Worm (Caenorhabditis elegans) whole organism, L4 larva: ENCODE results near the gene trpp-3.

Experiments used
- F10B5.3 ChIP-seq: sonication (generic microtip); optimal IDR thresholded peaks from 2 replicates; lab custom pipeline; 2016; ENCODE audit warnings: mild to moderate bottlenecking, missing genetic modification characterization, missing compliant biosample characterization
- F44E2.7 ChIP-seq: fragments of 200-800 bp; sonication (Bioruptor generic); IDR thresholded peaks from 2 replicates; pipeline ENCODE4 v2.1.2; 2022; ENCODE audit warnings: missing genetic modification characterization, missing compliant biosample characterization
- F49E8.2 ChIP-seq: sonication (generic microtip); optimal IDR thresholded peaks from 2 replicates; lab custom pipeline; 2016; ENCODE audit warnings: missing compliant biosample characterization, mild to moderate bottlenecking, missing genetic modification characterization, borderline replicate concordance
- ceh-28 ChIP-seq: fragments of 150-350 bp; optimal IDR thresholded peaks from 2 replicates; lab custom pipeline; 2014; ENCODE audit warnings: missing biosample characterization, missing genetic modification reagents, missing genetic modification characterization
- ceh-32 ChIP-seq: sonication (generic microtip); optimal IDR thresholded peaks from 2 replicates; lab custom pipeline; 2016; ENCODE audit warnings: mild to moderate bottlenecking, missing genetic modification characterization, missing compliant biosample characterization; ENCODE audit not compliant: poor library complexity
- ceh-44 ChIP-seq: fragments of 200-800 bp; sonication (Bioruptor generic); IDR thresholded peaks from 2 replicates; pipeline ENCODE4 v1.3.6; 2022; ENCODE audit warnings: missing genetic modification reagents, missing genetic modification characterization, missing compliant biosample characterization
- ceh-82 ChIP-seq: sonication (generic microtip); optimal IDR thresholded peaks from 2 replicates; lab custom pipeline; 2017; ENCODE audit warnings: missing biosample characterization, missing genetic modification characterization
- daf-16 ChIP-seq, 3 experiments: sonication (generic microtip); optimal IDR thresholded peaks; 2 replicates each; lab custom pipeline; 2016 to 2017; ENCODE audit warnings: missing genetic modification characterization in 3 of 3, missing genetic modification reagents in 3 of 3, mild to moderate bottlenecking in 2 of 3, missing compliant biosample characterization in 2 of 3, missing biosample characterization in 1 of 3, moderate library complexity in 1 of 3
- daf-19 ChIP-seq: fragments of 200-800 bp; sonication (Bioruptor generic); conservative IDR thresholded peaks from 2 replicates; pipeline ENCODE4 v1.3.6; 2022; ENCODE audit warnings: missing genetic modification characterization, missing compliant biosample characterization
- dpl-1 ChIP-seq: fragments of 150-350 bp; optimal IDR thresholded peaks from 2 replicates; lab custom pipeline; 2014; ENCODE audit warnings: missing biosample characterization, missing genetic modification reagents, missing genetic modification characterization
- dve-1 ChIP-seq: sonication (generic microtip); optimal IDR thresholded peaks from 2 replicates; lab custom pipeline; 2017; ENCODE audit warnings: antibody characterized with exemption, mild to moderate bottlenecking, missing genetic modification characterization, missing compliant biosample characterization; ENCODE audit not compliant: insufficient read depth
- hif-1 ChIP-seq, 2 experiments: sonication (generic microtip); optimal IDR thresholded peaks; 2 replicates each; lab custom pipeline; 2016 to 2017; ENCODE audit warnings: missing compliant biosample characterization in 2 of 2, missing genetic modification characterization in 2 of 2, missing genetic modification reagents in 2 of 2, missing genotype in 2 of 2, mild to moderate bottlenecking in 1 of 2
- hlh-30 ChIP-seq: sonication (generic microtip); optimal IDR thresholded peaks from 2 replicates; lab custom pipeline; 2017; ENCODE audit warnings: antibody characterized with exemption, mild to moderate bottlenecking, missing genetic modification characterization, missing compliant biosample characterization; ENCODE audit not compliant: insufficient read depth
- hmg-1.1 ChIP-seq: fragments of 200-800 bp; sonication (Bioruptor generic); IDR thresholded peaks from 2 replicates; pipeline ENCODE4 v1.3.6; 2022; ENCODE audit warnings: missing genetic modification reagents, missing genetic modification characterization, missing compliant biosample characterization
- lin-1 ChIP-seq: fragments of 200-800 bp; sonication (Bioruptor generic); IDR thresholded peaks from 2 replicates; pipeline ENCODE4 v1.3.6; 2022; ENCODE audit warnings: missing genetic modification reagents, missing genetic modification characterization, missing compliant biosample characterization
- lin-38 ChIP-seq: fragments of 200-800 bp; sonication (Bioruptor generic); IDR thresholded peaks from 2 replicates; pipeline ENCODE4 v1.3.6; 2022; ENCODE audit warnings: missing genetic modification reagents, missing genetic modification characterization, missing compliant biosample characterization
- lsy-2 ChIP-seq, 2 experiments: fragments of 150-350 bp in 1 of 2; sonication (generic microtip) in 1 of 2; optimal IDR thresholded peaks; 2 replicates each; lab custom pipeline; 2014 to 2017; ENCODE audit warnings: missing biosample characterization in 2 of 2, missing genetic modification characterization in 2 of 2
- madf-5 ChIP-seq, 2 experiments: fragments of 200-800 bp; sonication (Bioruptor generic); IDR thresholded peaks; 2 replicates each; pipeline ENCODE4 v1.3.6; 2022; ENCODE audit warnings: missing compliant biosample characterization in 2 of 2, missing genetic modification characterization in 2 of 2
- madf-9 ChIP-seq: fragments of 200-800 bp; sonication (Bioruptor generic); conservative IDR thresholded peaks from 2 replicates; pipeline ENCODE4 v1.3.6; 2022; ENCODE audit warnings: missing genetic modification reagents, missing genetic modification characterization, missing compliant biosample characterization
- mep-1 ChIP-seq: fragments of 150-350 bp; sonication (generic microtip); optimal IDR thresholded peaks from 3 replicates; lab custom pipeline; 2014; ENCODE audit warnings: missing biosample characterization, missing genetic modification characterization
- mes-2 ChIP-seq: sonication (generic microtip); optimal IDR thresholded peaks from 2 replicates; lab custom pipeline; 2016; ENCODE audit warnings: missing genotype, mild to moderate bottlenecking, missing genetic modification characterization, missing compliant biosample characterization; ENCODE audit not compliant: poor library complexity, severe bottlenecking
- nhr-10 ChIP-seq: fragments of 150-350 bp; optimal IDR thresholded peaks from 2 replicates; lab custom pipeline; 2014; ENCODE audit warnings: missing biosample characterization, missing genetic modification characterization
- nhr-111 ChIP-seq: fragments of 200-800 bp; sonication (Bioruptor generic); optimal IDR thresholded peaks from 2 replicates; lab custom pipeline; 2018; ENCODE audit warnings: mild to moderate bottlenecking, missing genetic modification characterization, missing compliant biosample characterization
- nhr-237 ChIP-seq: sonication (generic microtip); optimal IDR thresholded peaks from 2 replicates; lab custom pipeline; 2017; ENCODE audit warnings: missing biosample characterization, missing genetic modification characterization
- nhr-25 ChIP-seq: sonication (generic microtip); optimal IDR thresholded peaks from 2 replicates; lab custom pipeline; 2017; ENCODE audit warnings: missing genetic modification characterization, mild to moderate bottlenecking, missing compliant biosample characterization, antibody characterized with exemption, moderate library complexity, borderline replicate concordance; ENCODE audit not compliant: insufficient read depth
- nhr-28 ChIP-seq: fragments of 150-350 bp; optimal IDR thresholded peaks from 2 replicates; lab custom pipeline; 2014; ENCODE audit warnings: missing biosample characterization, missing genetic modification characterization
- nhr-41 ChIP-seq: fragments of 200-800 bp; sonication (Bioruptor generic); IDR thresholded peaks from 2 replicates; pipeline ENCODE4 v1.3.6; 2022; ENCODE audit warnings: missing genetic modification reagents, missing genetic modification characterization, missing compliant biosample characterization
- pha-4 ChIP-seq, 2 experiments: fragments of 150-350 bp in 1 of 2; fragments of 200-800 bp in 1 of 2; sonication (Bioruptor generic) in 1 of 2; IDR thresholded peaks in 1 of 2; optimal IDR thresholded peaks in 1 of 2; 2 replicates each; pipeline versions ENCODE4 v1.3.6 to Lab custom; 2014 to 2022; ENCODE audit warnings: missing genetic modification characterization in 2 of 2, missing genetic modification reagents in 2 of 2, missing biosample characterization in 1 of 2, missing compliant biosample characterization in 1 of 2
- php-3 ChIP-seq: fragments of 200-800 bp; sonication (Bioruptor generic); IDR thresholded peaks from 2 replicates; pipeline ENCODE4 v1.3.6; 2022; ENCODE audit warnings: missing genetic modification reagents, missing genetic modification characterization, missing compliant biosample characterization
- saeg-2 ChIP-seq: fragments of 200-800 bp; sonication (Bioruptor generic); IDR thresholded peaks from 2 replicates; pipeline ENCODE4 v1.3.6; 2022; ENCODE audit warnings: missing genetic modification reagents, missing genetic modification characterization, missing compliant biosample characterization
- set-16 ChIP-seq: fragments of 200-800 bp; sonication (Bioruptor generic); IDR thresholded peaks from 2 replicates; pipeline ENCODE4 v1.3.6; 2022; ENCODE audit warnings: missing genetic modification reagents, missing genetic modification characterization, missing compliant biosample characterization
- spr-1 ChIP-seq: sonication (generic microtip); optimal IDR thresholded peaks from 2 replicates; lab custom pipeline; 2016; ENCODE audit warnings: mild to moderate bottlenecking, missing genetic modification characterization, missing compliant biosample characterization
- spr-3 ChIP-seq: fragments of 200-800 bp; sonication (Bioruptor generic); optimal IDR thresholded peaks from 2 replicates; lab custom pipeline; 2018; ENCODE audit warnings: mild to moderate bottlenecking, missing genetic modification characterization, missing compliant biosample characterization
- tra-1 ChIP-seq: fragments of 200-800 bp; sonication (Bioruptor generic); IDR thresholded peaks from 2 replicates; pipeline ENCODE4 v1.3.6; 2022; ENCODE audit warnings: missing genetic modification reagents, missing genetic modification characterization, missing compliant biosample characterization
- unc-39 ChIP-seq: sonication (generic microtip); optimal IDR thresholded peaks from 2 replicates; lab custom pipeline; 2017; ENCODE audit warnings: missing biosample characterization, missing genetic modification characterization
- zag-1 ChIP-seq: fragments of 150-350 bp; optimal IDR thresholded peaks from 2 replicates; lab custom pipeline; 2014; ENCODE audit warnings: missing biosample characterization, missing genetic modification characterization
- ztf-7 ChIP-seq: fragments of 150-350 bp; optimal IDR thresholded peaks from 2 replicates; lab custom pipeline; 2014; ENCODE audit warnings: missing biosample characterization, missing genetic modification characterization

The trpp-3 gene

DNA sequence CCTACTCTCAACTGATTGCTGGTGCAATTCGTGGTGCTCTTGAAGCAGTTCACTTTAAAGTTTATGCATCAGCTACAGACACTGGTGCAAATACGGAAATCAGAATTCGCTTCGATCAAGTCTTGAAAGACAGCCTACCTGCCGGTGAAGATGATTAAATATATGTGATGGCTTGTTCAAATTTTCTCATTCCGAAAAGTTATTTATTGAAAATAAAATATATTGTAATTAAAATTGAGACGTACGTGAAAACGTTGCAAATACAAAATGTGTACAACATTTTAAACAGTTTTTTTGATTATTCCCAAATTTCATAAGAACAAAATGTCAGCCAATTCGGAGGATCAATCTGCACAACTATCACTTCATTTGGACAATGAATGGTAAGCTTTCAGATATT, 1.5 kb downstream of the trpp-3 start, which contains the start of gene ZK1098.6:
TSS of gene ZK1098.6 (plus strand) at position 301 of the 400 bp plus-strand sequence.
- TF ChIP-seq dpl-1 (GFP tag; lab: Kevin White, UChicago) (no peak), ceh-44 (GFP tag; lab: Robert Waterston, UW) (no peak), spr-3 (no peak), ceh-32 (no peak), daf-16 (GFP tag; optimal IDR thresholded peaks at IDR 0.05; lab: Kevin White, UChicago) (no peak), daf-16 (tag; optimal IDR thresholded peaks at IDR 0.05; lab: Kevin White, UChicago) (no peak), nhr-41 (no peak), pha-4 (GFP tag; IDR thresholded peaks at IDR 0.05; lab: Robert Waterston, UW) (no peak), pha-4 (tag; optimal IDR thresholded peaks at IDR 0.05; lab: Kevin White, UChicago) (no peak), hmg-1.1 (GFP tag; lab: Robert Waterston, UW) (no peak), F49E8.2 (tag; lab: Kevin White, UChicago) (no peak), php-3 (GFP tag; lab: Robert Waterston, UW) (no peak), tra-1 (GFP tag; lab: Robert Waterston, UW) (no peak)

DNA sequence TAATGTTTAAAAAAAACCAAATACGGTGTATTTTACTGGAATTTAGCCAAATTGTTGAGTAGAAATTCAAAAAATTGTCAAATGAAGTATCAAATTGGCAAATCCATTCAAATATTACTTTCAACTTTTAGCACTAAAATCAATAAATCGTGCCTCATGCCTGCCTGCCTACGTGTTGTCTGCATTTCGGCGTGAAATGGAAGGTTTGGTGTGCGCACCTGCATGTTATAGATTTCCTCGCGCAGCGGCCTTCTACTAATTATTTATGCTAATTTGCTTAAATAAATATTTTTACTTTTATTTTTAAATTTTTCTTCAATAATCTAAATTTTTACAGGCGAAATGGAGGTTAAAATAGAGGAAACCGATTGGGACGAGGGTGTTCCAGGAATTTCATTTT, 3.5 kb downstream of the trpp-3 start, which contains the start of gene ZK1098.2:
TSS of gene ZK1098.2 (plus strand) at position 336 of the 400 bp plus-strand sequence.
- TF ChIP-seq ceh-82 (tag; lab: Kevin White, UChicago) (no peak), spr-1 (tag; lab: Kevin White, UChicago) (no peak), nhr-25 (no peak), nhr-237 (tag; lab: Kevin White, UChicago) (no peak), set-16 (no peak), nhr-10 (tag; lab: Kevin White, UChicago) (no peak), mes-2 (tag; lab: Kevin White, UChicago) (peak; percentile 51), F44E2.7 (GFP tag; lab: Robert Waterston, UW) (no peak), madf-5 (GFP tag; IDR thresholded peaks at IDR 0.05; lab: Robert Waterston, UW) (no peak), nhr-41 (no peak), madf-9 (GFP tag; lab: Robert Waterston, UW) (no peak), hif-1 (tag; optimal IDR thresholded peaks at IDR 0.05; lab: Kevin White, UChicago) (peak in 1 of 2 experiments; percentile 50), nhr-28 (tag; lab: Kevin White, UChicago) (no peak), daf-19 (no peak), pha-4 (GFP tag; IDR thresholded peaks at IDR 0.05; lab: Robert Waterston, UW) (no peak), pha-4 (tag; optimal IDR thresholded peaks at IDR 0.05; lab: Kevin White, UChicago) (no peak), zag-1 (tag; lab: Kevin White, UChicago) (no peak), lsy-2 (tag; optimal IDR thresholded peaks at IDR 0.05; lab: Kevin White, UChicago) (peak in 1 of 2 experiments; percentile 62), unc-39 (no peak), lin-1 (GFP tag; lab: Robert Waterston, UW) (no peak), dve-1 (tag; lab: Kevin White, UChicago) (peak; percentile 18), dpl-1 (GFP tag; lab: Kevin White, UChicago) (peak; percentile 37), nhr-111 (GFP tag; lab: Kevin White, UChicago) (no peak), lin-38 (peak; percentile 51), F10B5.3 (tag; lab: Kevin White, UChicago) (no peak), ceh-28 (tag; lab: Kevin White, UChicago) (no peak), mep-1 (tag; lab: Kevin White, UChicago) (peak; percentile 11), saeg-2 (GFP tag; lab: Robert Waterston, UW) (no peak), ztf-7 (tag; lab: Kevin White, UChicago) (no peak), hlh-30 (tag; lab: Kevin White, UChicago) (peak; percentile 68)
